Fruit fly (Drosophila melanogaster) whole organism, embryonic: ENCODE data around the gene Trax.

Experiments
- Atf6 ChIP-seq: fragments of 200-800 bp; sonication (Bioruptor generic); IDR thresholded peaks from 2 replicates; pipeline ENCODE4 v1.3.6; 2022; ENCODE audit warnings: missing biosample characterization, missing genetic modification characterization
- CG10209 ChIP-seq: fragments of 200-800 bp; sonication (Bioruptor generic); optimal IDR thresholded peaks from 3 replicates; lab custom pipeline; 2017; ENCODE audit warnings: missing biosample characterization, mild to moderate bottlenecking, missing genetic modification characterization, missing genetic modification reagents
- CG10959 ChIP-seq: fragments of 200-800 bp; sonication (Bioruptor generic); IDR thresholded peaks from 2 replicates; pipeline ENCODE4 v1.3.6; 2022; ENCODE audit warnings: missing biosample characterization, missing genetic modification characterization
- CG11093 ChIP-seq: fragments of 200-800 bp; sonication (Bioruptor generic); IDR thresholded peaks from 3 replicates; pipeline ENCODE4 v1.3.6; 2022; ENCODE audit warnings: missing biosample characterization, missing genetic modification characterization
- CG11398 ChIP-seq: fragments of 200-800 bp; sonication (Bioruptor generic); optimal IDR thresholded peaks from 2 replicates; lab custom pipeline; 2016; ENCODE audit warnings: missing biosample characterization, missing genetic modification characterization
- CG12236 ChIP-seq: fragments of 200-800 bp; sonication (Bioruptor generic); optimal IDR thresholded peaks from 2 replicates; lab custom pipeline; 2016; ENCODE audit warnings: missing biosample characterization, missing genetic modification characterization
- CG12942 ChIP-seq: fragments of 200-800 bp; sonication (Bioruptor generic); optimal IDR thresholded peaks from 3 replicates; lab custom pipeline; 2016; ENCODE audit warnings: missing biosample characterization, missing genetic modification characterization
- CG13894 ChIP-seq: fragments of 200-800 bp; sonication (Bioruptor generic); optimal IDR thresholded peaks from 3 replicates; lab custom pipeline; 2018; ENCODE audit warnings: missing biosample characterization, mild to moderate bottlenecking, missing genetic modification characterization, moderate library complexity
- CG14667 ChIP-seq: fragments of 200-800 bp; sonication (Bioruptor generic); IDR thresholded peaks from 2 replicates; pipeline ENCODE4 v1.3.6; 2022; ENCODE audit warnings: missing biosample characterization, missing genetic modification characterization
- CG1529 ChIP-seq: fragments of 200-800 bp; sonication (Bioruptor generic); optimal IDR thresholded peaks from 3 replicates; lab custom pipeline; 2018; ENCODE audit warnings: missing biosample characterization, missing genetic modification characterization
- CG2199 ChIP-seq: fragments of 200-800 bp; sonication (Bioruptor generic); IDR thresholded peaks from 3 replicates; pipeline ENCODE4 v1.3.6; 2022; ENCODE audit warnings: missing biosample characterization, missing genetic modification characterization
- CG31441 ChIP-seq: fragments of 200-800 bp; sonication (Bioruptor generic); IDR thresholded peaks from 2 replicates; pipeline ENCODE4 v1.3.6; 2022; ENCODE audit warnings: missing biosample characterization, missing genetic modification characterization
- CG34224 ChIP-seq: fragments of 200-800 bp; sonication (Bioruptor generic); IDR thresholded peaks from 3 replicates; pipeline ENCODE4 v1.3.6; 2022; ENCODE audit warnings: missing biosample characterization, missing genetic modification characterization; ENCODE audit not compliant: partially characterized antibody
- CG34376 ChIP-seq: fragments of 200-800 bp; sonication (Bioruptor generic); optimal IDR thresholded peaks from 2 replicates; lab custom pipeline; 2018; ENCODE audit warnings: missing biosample characterization, mild to moderate bottlenecking, missing genetic modification characterization
- CG6654 ChIP-seq: fragments of 200-800 bp; sonication (Bioruptor generic); optimal IDR thresholded peaks from 2 replicates; lab custom pipeline; 2017; ENCODE audit warnings: missing biosample characterization, mild to moderate bottlenecking, missing genetic modification characterization
- CG6689 ChIP-seq: fragments of 200-800 bp; sonication (Bioruptor generic); IDR thresholded peaks from 2 replicates; pipeline ENCODE4 v1.3.6; 2022; ENCODE audit warnings: missing biosample characterization, missing genetic modification characterization
- CG6791 ChIP-seq: fragments of 200-800 bp; sonication (Bioruptor generic); IDR thresholded peaks from 3 replicates; pipeline ENCODE4 v1.3.6; 2022; ENCODE audit warnings: missing biosample characterization, missing genetic modification characterization; ENCODE audit not compliant: partially characterized antibody
- CG7987 ChIP-seq: fragments of 200-800 bp; sonication (Bioruptor generic); optimal IDR thresholded peaks from 2 replicates; lab custom pipeline; 2018; ENCODE audit warnings: missing biosample characterization, mild to moderate bottlenecking, missing genetic modification characterization, moderate library complexity
- CG8478 ChIP-seq: fragments of >200 bp; optimal IDR thresholded peaks from 2 replicates; lab custom pipeline; 2018
- CG9797 ChIP-seq: fragments of 200-800 bp; sonication (Bioruptor generic); optimal IDR thresholded peaks from 3 replicates; lab custom pipeline; 2018; ENCODE audit warnings: missing biosample characterization, mild to moderate bottlenecking, missing genetic modification characterization
- CkIIα-i1 ChIP-seq: fragments of 200-800 bp; sonication (Bioruptor generic); IDR thresholded peaks from 2 replicates; pipeline ENCODE4 v1.3.6; 2022; ENCODE audit warnings: missing biosample characterization, missing genetic modification characterization
- CoRest ChIP-seq: fragments of 200-800 bp; sonication (Bioruptor generic); optimal IDR thresholded peaks from 3 replicates; lab custom pipeline; 2018; ENCODE audit warnings: missing biosample characterization, mild to moderate bottlenecking, missing genetic modification characterization, moderate library complexity
- D19B ChIP-seq: fragments of 200-800 bp; sonication (Bioruptor generic); optimal IDR thresholded peaks from 2 replicates; lab custom pipeline; 2017; ENCODE audit warnings: missing biosample characterization, mild to moderate bottlenecking, missing genetic modification characterization
- Dek ChIP-seq: fragments of 200-800 bp; sonication (Bioruptor generic); optimal IDR thresholded peaks from 3 replicates; lab custom pipeline; 2019; ENCODE audit warnings: missing biosample characterization, mild to moderate bottlenecking, missing genetic modification characterization, moderate library complexity
- Dfd ChIP-seq, 2 experiments: fragments of >200 bp; optimal IDR thresholded peaks; 2 replicates each; lab custom pipeline; 2017; ENCODE audit warnings: missing biosample characterization in 2 of 2, missing genetic modification characterization in 2 of 2
- Doc2 ChIP-seq: fragments of 200-800 bp; sonication (Bioruptor generic); IDR thresholded peaks from 2 replicates; pipeline ENCODE4 v1.3.6; 2022; ENCODE audit warnings: missing biosample characterization, missing genetic modification characterization
- Dp ChIP-seq: fragments of 200-800 bp; sonication (Bioruptor generic); optimal IDR thresholded peaks from 2 replicates; lab custom pipeline; 2018; ENCODE audit warnings: missing biosample characterization, mild to moderate bottlenecking, missing genetic modification characterization, moderate library complexity
- GATAe ChIP-seq: fragments of 200-800 bp; sonication (Bioruptor generic); conservative IDR thresholded peaks from 2 replicates; pipeline ENCODE4 v1.3.6; 2022; ENCODE audit warnings: missing biosample characterization, missing genetic modification characterization
- Gsc ChIP-seq: fragments of 200-800 bp; sonication (Bioruptor generic); IDR thresholded peaks from 2 replicates; pipeline ENCODE4 v1.3.6; 2022; ENCODE audit warnings: missing biosample characterization, missing genetic modification characterization
- HHEX ChIP-seq: fragments of 200-800 bp; sonication (Bioruptor generic); optimal IDR thresholded peaks from 3 replicates; lab custom pipeline; 2017; ENCODE audit warnings: missing biosample characterization, mild to moderate bottlenecking, missing genetic modification characterization, missing genetic modification reagents
- Hr78 ChIP-seq, 2 experiments: fragments of 200-800 bp in 1 of 2; fragments of >200 bp in 1 of 2; sonication (Bioruptor generic) in 1 of 2; optimal IDR thresholded peaks; 2 replicates each; lab custom pipeline; 2017 to 2019; ENCODE audit warnings: missing biosample characterization in 2 of 2, missing genetic modification characterization in 2 of 2, mild to moderate bottlenecking in 1 of 2, moderate library complexity in 1 of 2
- Lpt ChIP-seq: fragments of >200 bp; optimal IDR thresholded peaks from 2 replicates; lab custom pipeline; 2018; ENCODE audit warnings: missing biosample characterization, missing genetic modification characterization
- Nf-YC ChIP-seq: fragments of 200-800 bp; optimal IDR thresholded peaks from 3 replicates; lab custom pipeline; 2019; ENCODE audit warnings: missing biosample characterization, mild to moderate bottlenecking, missing genetic modification characterization, moderate library complexity
- Oaz ChIP-seq: fragments of 200-800 bp; sonication (Bioruptor generic); IDR thresholded peaks from 2 replicates; pipeline ENCODE4 v1.3.6; 2022; ENCODE audit warnings: missing biosample characterization, missing genetic modification characterization
- Six4 ChIP-seq: fragments of 200-800 bp; sonication (Bioruptor generic); optimal IDR thresholded peaks from 2 replicates; lab custom pipeline; 2016; ENCODE audit warnings: missing biosample characterization, missing genetic modification characterization
- Sox102F ChIP-seq: fragments of 200-800 bp; sonication (Bioruptor generic); optimal IDR thresholded peaks from 2 replicates; lab custom pipeline; 2018; ENCODE audit warnings: missing biosample characterization, mild to moderate bottlenecking, missing genetic modification characterization, moderate library complexity
- Stat92E ChIP-seq, 3 experiments: fragments of >200 bp in 2 of 3; fragments of 200-800 bp in 1 of 3; sonication (Bioruptor generic) in 1 of 3; optimal IDR thresholded peaks; 2 replicates each; lab custom pipeline; 2017 to 2019; ENCODE audit warnings: missing biosample characterization in 3 of 3, missing genetic modification characterization in 3 of 3, mild to moderate bottlenecking in 1 of 3, moderate library complexity in 1 of 3
- aop ChIP-seq: fragments of 200-800 bp; sonication (Bioruptor generic); IDR thresholded peaks from 2 replicates; pipeline ENCODE4 v1.3.6; 2022; ENCODE audit warnings: missing biosample characterization, missing genetic modification characterization
- btn ChIP-seq: fragments of 200-800 bp; sonication (Bioruptor generic); optimal IDR thresholded peaks from 2 replicates; lab custom pipeline; 2016; ENCODE audit warnings: missing biosample characterization, missing genetic modification characterization
- cad ChIP-seq: fragments of >200 bp; optimal IDR thresholded peaks from 2 replicates; lab custom pipeline; 2017; ENCODE audit warnings: missing biosample characterization, missing genetic modification characterization
- cwo ChIP-seq: fragments of 200-800 bp; sonication (Bioruptor generic); optimal IDR thresholded peaks from 3 replicates; lab custom pipeline; 2017; ENCODE audit warnings: missing biosample characterization, missing genetic modification characterization, mild to moderate bottlenecking, moderate library complexity, missing genetic modification reagents
- exex ChIP-seq: fragments of 200-800 bp; sonication (Bioruptor generic); optimal IDR thresholded peaks from 4 replicates; lab custom pipeline; 2018; ENCODE audit warnings: missing biosample characterization, mild to moderate bottlenecking, missing genetic modification characterization, moderate library complexity
- fu2 ChIP-seq: fragments of 200-800 bp; sonication (Bioruptor generic); optimal IDR thresholded peaks from 2 replicates; lab custom pipeline; 2016; ENCODE audit warnings: missing biosample characterization, missing genetic modification characterization
- luna ChIP-seq: fragments of 200-800 bp; sonication (Bioruptor generic); optimal IDR thresholded peaks from 2 replicates; lab custom pipeline; 2016; ENCODE audit warnings: missing biosample characterization, missing genetic modification characterization
- maf-S ChIP-seq: fragments of 200-800 bp; sonication (Bioruptor generic); optimal IDR thresholded peaks from 2 replicates; lab custom pipeline; 2016; ENCODE audit warnings: missing biosample characterization, missing genetic modification characterization
- mam ChIP-seq: fragments of 200-800 bp; sonication (Bioruptor generic); optimal IDR thresholded peaks from 3 replicates; lab custom pipeline; 2016; ENCODE audit warnings: missing biosample characterization, missing genetic modification characterization
- nerfin-2 ChIP-seq: fragments of 200-800 bp; sonication (Bioruptor generic); IDR thresholded peaks from 2 replicates; pipeline ENCODE4 v1.3.6; 2022; ENCODE audit warnings: missing biosample characterization, missing genetic modification characterization; ENCODE audit not compliant: partially characterized antibody
- nmo ChIP-seq: fragments of 200-800 bp; sonication (Bioruptor generic); optimal IDR thresholded peaks from 2 replicates; lab custom pipeline; 2018; ENCODE audit warnings: missing biosample characterization, mild to moderate bottlenecking, missing genetic modification characterization, moderate library complexity
- sim ChIP-seq: fragments of 200-800 bp; sonication (Bioruptor generic); IDR thresholded peaks from 2 replicates; pipeline ENCODE4 v1.3.6; 2022; ENCODE audit warnings: missing biosample characterization, missing genetic modification characterization
- trh ChIP-seq: fragments of 200-800 bp; sonication (Bioruptor generic); optimal IDR thresholded peaks from 2 replicates; lab custom pipeline; 2016; ENCODE audit warnings: missing biosample characterization, missing genetic modification characterization
- zen ChIP-seq: fragments of 200-800 bp; sonication (Bioruptor generic); optimal IDR thresholded peaks from 3 replicates; lab custom pipeline; 2018; ENCODE audit warnings: missing biosample characterization, mild to moderate bottlenecking, missing genetic modification characterization, moderate library complexity
- zf30C ChIP-seq: fragments of 200-800 bp; sonication (Bioruptor generic); optimal IDR thresholded peaks from 3 replicates; lab custom pipeline; 2018; ENCODE audit warnings: missing biosample characterization, mild to moderate bottlenecking, missing genetic modification characterization

The Trax gene

dm6 chr3R:15347822-15348221, 13.7 kb upstream of the Trax start, which contains the start of the genes CG42726 and CG42727 (continued):
- TF ChIP-seq CoRest (tag; lab: Kevin White, UChicago) (peak; percentile 22), CG6689 (GFP tag; lab: Robert Waterston, UW) (peak; percentile 38; the same call in 1 of the 2 replicates), CG31441 (no peak; the same call in 1 of the 2 replicates), Doc2 (no peak), Atf6 (GFP tag; lab: Robert Waterston, UW) (no peak), HHEX (GFP tag; lab: Kevin White, UChicago) (no peak), mam (GFP tag; lab: Kevin White, UChicago) (peak; percentile 33), CG34376 (no peak), CkIIα-i1 (GFP tag; lab: Robert Waterston, UW) (no peak), CG9797 (GFP tag; lab: Kevin White, UChicago) (no peak), zen (tag; lab: Kevin White, UChicago) (no peak), CG1529 (GFP tag; lab: Kevin White, UChicago) (no peak), CG14667 (GFP tag; lab: Robert Waterston, UW) (no peak), CG2199 (GFP tag; lab: Robert Waterston, UW) (no peak), CG12236 (GFP tag; lab: Kevin White, UChicago) (no peak), Sox102F (GFP tag; lab: Kevin White, UChicago) (no peak), CG7987 (no peak), Hr78 (GFP tag; optimal IDR thresholded peaks at IDR 0.05; lab: Kevin White, UChicago) (no peak), aop (GFP tag; lab: Robert Waterston, UW) (no peak), fu2 (GFP tag; lab: Kevin White, UChicago) (no peak), Dfd (GFP tag; optimal IDR thresholded peaks at IDR 0.05; lab: Kevin White, UChicago) (no peak), CG10209 (no peak), nmo (GFP tag; lab: Kevin White, UChicago) (peak; percentile 36), CG13894 (tag; lab: Kevin White, UChicago) (no peak), CG11398 (GFP tag; lab: Kevin White, UChicago) (no peak), Gsc (GFP tag; lab: Robert Waterston, UW) (no peak), Nf-YC (tag; lab: Kevin White, UChicago) (no peak), CG12942 (no peak), CG6654 (no peak), Stat92E (GFP tag; optimal IDR thresholded peaks at IDR 0.05; lab: Kevin White, UChicago) (no peak), sim (GFP tag; lab: Robert Waterston, UW) (no peak), Dp (no peak), maf-S (no peak), cad (no peak), Lpt (GFP tag; lab: Kevin White, UChicago) (no peak), Six4 (GFP tag; lab: Kevin White, UChicago) (no peak), btn (GFP tag; lab: Kevin White, UChicago) (no peak), cwo (no peak), CG34224 (GFP tag; lab: Robert Waterston, UW) (no peak), zf30C (GFP tag; lab: Kevin White, UChicago) (peak; percentile 96), D19B (GFP tag; lab: Kevin White, UChicago) (no peak), GATAe (GFP tag; lab: Robert Waterston, UW) (no peak), Dek (tag; lab: Kevin White, UChicago) (no peak), CG11093 (GFP tag; lab: Robert Waterston, UW) (no peak), Oaz (peak; percentile 11; the same call in 1 of the 2 replicates), CG10959 (no peak), nerfin-2 (GFP tag; lab: Robert Waterston, UW) (no peak), CG8478 (lab: Kevin White, UChicago) (no peak), trh (no peak), exex (tag; lab: Kevin White, UChicago) (no peak), CG6791 (GFP tag; lab: Robert Waterston, UW) (no peak), luna (no peak)
